Fruit fly (Drosophila melanogaster): ENCODE measurements around the gene CG13949.

Gene CG13949

dm6 chr2L:856690-857488 lies 1.8 kb downstream of the CG13949 start (continued):
- peak; percentile 37 for TF ChIP-seq CG8632 (GFP tag; optimal IDR thresholded peaks at IDR 0.05)
- TF ChIP-seq dsx (GFP tag; optimal IDR thresholded peaks at IDR 0.05; ENCODE audit: poor library complexity, severe bottlenecking) = no peak
- no peak for TF ChIP-seq CG4318 (GFP tag; optimal IDR thresholded peaks at IDR 0.05)
- TF ChIP-seq Sox15 (GFP tag; optimal IDR thresholded peaks at IDR 0.05) = peak; percentile 17
- no peak for TF ChIP-seq fd85E (GFP tag; optimal IDR thresholded peaks at IDR 0.05)
- 0 out of 2 replicates have a peak, but pooled peaks have one; percentile 35 for TF ChIP-seq CG15336 (GFP tag; IDR thresholded peaks at IDR 0.05)
- peak; percentile 29; the same call in 1 of the 2 replicates for TF ChIP-seq Gug (GFP tag; IDR thresholded peaks at IDR 0.05)
- peak; percentile 46 for TF ChIP-seq CG34406 (GFP tag; optimal IDR thresholded peaks at IDR 0.05)
- TF ChIP-seq CG11762 (GFP tag; optimal IDR thresholded peaks at IDR 0.05; ENCODE audit: insufficient read depth) = no peak
- peak; percentile 28 for TF ChIP-seq Hr4 (GFP tag; optimal IDR thresholded peaks at IDR 0.05)
- no peak for TF ChIP-seq Blimp-1 (GFP tag; optimal IDR thresholded peaks at IDR 0.05)
- no peak for TF ChIP-seq CG11294 (GFP tag; IDR thresholded peaks at IDR 0.05)
- TF ChIP-seq CG11902 (GFP tag; optimal IDR thresholded peaks at IDR 0.05) = peak; percentile 47
- peak; percentile 29 for TF ChIP-seq acj6 (GFP tag; optimal IDR thresholded peaks at IDR 0.05)
- peak; percentile 16 for TF ChIP-seq Sox14 (GFP tag; optimal IDR thresholded peaks at IDR 0.05)
- TF ChIP-seq CG31627 (GFP tag; optimal IDR thresholded peaks at IDR 0.05) = peak; percentile 3

- TF ChIP-seq Gug (GFP tag; IDR thresholded peaks at IDR 0.05) (no peak), achi (GFP tag; optimal IDR thresholded peaks at IDR 0.05) (no peak), Ets21C (GFP tag; optimal IDR thresholded peaks at IDR 0.05) (no peak), CG3032 (tag; optimal IDR thresholded peaks at IDR 0.05) (no peak), CG4318 (GFP tag; optimal IDR thresholded peaks at IDR 0.05) (no peak), topi (GFP tag; optimal IDR thresholded peaks at IDR 0.05) (no peak), Smox (GFP tag; optimal IDR thresholded peaks at IDR 0.05) (no peak), Hr38 (GFP tag; optimal IDR thresholded peaks at IDR 0.05) (no peak), fd59A (GFP tag; optimal IDR thresholded peaks at IDR 0.05) (no peak), CG6276 (GFP tag; optimal IDR thresholded peaks at IDR 0.05) (no peak), Sox102F (GFP tag; optimal IDR thresholded peaks at IDR 0.05) (peak; percentile 29), Eip93F (GFP tag; optimal IDR thresholded peaks at IDR 0.05) (no peak), CG8119 (GFP tag; IDR thresholded peaks at IDR 0.05) (no peak), OdsH (GFP tag; optimal IDR thresholded peaks at IDR 0.05) (peak; percentile 56), dsx (GFP tag; optimal IDR thresholded peaks at IDR 0.05; ENCODE audit: poor library complexity, severe bottlenecking) (no peak), net (GFP tag; optimal IDR thresholded peaks at IDR 0.05) (no peak), CG6163 (GFP tag; IDR thresholded peaks at IDR 0.05) (no peak), CG9139 (GFP tag; optimal IDR thresholded peaks at IDR 0.05) (no peak), esn (GFP tag; optimal IDR thresholded peaks at IDR 0.05) (peak; percentile 57), Hr39 (GFP tag; optimal IDR thresholded peaks at IDR 0.05) (no peak), pdm3 (GFP tag; optimal IDR thresholded peaks at IDR 0.05) (peak; percentile 39), fkh (GFP tag; optimal IDR thresholded peaks at IDR 0.05) (no peak), Sox14 (GFP tag; optimal IDR thresholded peaks at IDR 0.05) (peak; percentile 24), salr (GFP tag; optimal IDR thresholded peaks at IDR 0.05) (no peak), CG1621 (tag; optimal IDR thresholded peaks at IDR 0.05) (no peak), CG8319 (GFP tag; optimal IDR thresholded peaks at IDR 0.05) (no peak), vri (GFP tag; optimal IDR thresholded peaks at IDR 0.05) (peak; percentile 45), lz (GFP tag; optimal IDR thresholded peaks at IDR 0.05) (no peak), svp (GFP tag) (peak; percentile 60), Blimp-1 (GFP tag; optimal IDR thresholded peaks at IDR 0.05) (no peak), CG31627 (GFP tag; optimal IDR thresholded peaks at IDR 0.05) (peak; percentile 43), spab (GFP tag; optimal IDR thresholded peaks at IDR 0.05) (no peak), CG32006 (GFP tag; optimal IDR thresholded peaks at IDR 0.05) (no peak), Hr4 (GFP tag; optimal IDR thresholded peaks at IDR 0.05) (no peak), CG6792 (GFP tag; optimal IDR thresholded peaks at IDR 0.05) (peak; percentile 40), CG3919 (GFP tag; optimal IDR thresholded peaks at IDR 0.05) (peak; percentile 11), CG10631 (GFP tag; optimal IDR thresholded peaks at IDR 0.05) (peak; percentile 13), CG11902 (GFP tag; optimal IDR thresholded peaks at IDR 0.05) (no peak), Sox15 (GFP tag; optimal IDR thresholded peaks at IDR 0.05) (no peak), Lpt (GFP tag; optimal IDR thresholded peaks at IDR 0.05) (no peak)
Observed at dm6 chr2L:857897-858517, 2.9 kb downstream of the CG13949 start.

Data from whole organism, prepupa.